Worm (Caenorhabditis elegans) whole organism, L2 larva: ENCODE results near the gene D1086.7.

Source experiments
- C34F6.9 ChIP-seq: fragments of 150-350 bp; optimal IDR thresholded peaks from 2 replicates; lab custom pipeline; 2014; ENCODE audit warnings: missing biosample characterization, missing genetic modification characterization
- F13H6.1 ChIP-seq: sonication (generic microtip); optimal IDR thresholded peaks from 2 replicates; lab custom pipeline; 2016; ENCODE audit warnings: missing genetic modification characterization, missing compliant biosample characterization
- alr-1 ChIP-seq: fragments of 150-350 bp; optimal IDR thresholded peaks from 2 replicates; lab custom pipeline; 2014; ENCODE audit warnings: missing biosample characterization, missing genetic modification characterization
- aly-2 ChIP-seq: fragments of 150-350 bp; optimal IDR thresholded peaks from 2 replicates; lab custom pipeline; 2014; ENCODE audit warnings: missing biosample characterization, missing genetic modification characterization
- blmp-1 ChIP-seq: sonication (generic microtip); optimal IDR thresholded peaks from 2 replicates; lab custom pipeline; 2017; ENCODE audit warnings: missing genetic modification characterization, mild to moderate bottlenecking, missing compliant biosample characterization, antibody characterized with exemption, moderate library complexity; ENCODE audit not compliant: insufficient read depth
- ceh-16 ChIP-seq: fragments of 150-350 bp; optimal IDR thresholded peaks from 2 replicates; lab custom pipeline; 2014; ENCODE audit warnings: missing biosample characterization, missing genetic modification characterization
- ceh-82 ChIP-seq: fragments of 150-350 bp; optimal IDR thresholded peaks from 2 replicates; lab custom pipeline; 2014; ENCODE audit warnings: missing biosample characterization, missing genetic modification characterization
- crh-2 ChIP-seq: sonication (generic microtip); optimal IDR thresholded peaks from 2 replicates; lab custom pipeline; 2017; ENCODE audit warnings: missing biosample characterization, missing genetic modification characterization
- dmd-4 ChIP-seq: sonication (generic microtip); optimal IDR thresholded peaks from 2 replicates; lab custom pipeline; 2017; ENCODE audit warnings: missing biosample characterization, missing genetic modification characterization
- egl-27 ChIP-seq: sonication (generic microtip); optimal IDR thresholded peaks from 3 replicates; lab custom pipeline; 2017; ENCODE audit warnings: missing biosample characterization, missing genetic modification reagents, missing genetic modification characterization
- fos-1 ChIP-seq: fragments of 150-350 bp; optimal IDR thresholded peaks from 2 replicates; lab custom pipeline; 2014; ENCODE audit warnings: missing biosample characterization, missing genetic modification characterization
- lin-11 ChIP-seq: fragments of 150-350 bp; sonication (generic microtip); optimal IDR thresholded peaks from 2 replicates; lab custom pipeline; 2014; ENCODE audit warnings: missing biosample characterization, missing genetic modification characterization, inconsistent platforms, mixed read lengths
- lin-13 ChIP-seq: fragments of 150-350 bp; optimal IDR thresholded peaks from 2 replicates; lab custom pipeline; 2014; ENCODE audit warnings: missing biosample characterization, missing genetic modification reagents, missing genetic modification characterization
- lin-39 ChIP-seq: fragments of 150-350 bp; optimal IDR thresholded peaks from 2 replicates; lab custom pipeline; 2014; ENCODE audit warnings: missing biosample characterization, missing genetic modification reagents, missing genetic modification characterization
- lsy-2 ChIP-seq, 2 experiments: fragments of 150-350 bp in 1 of 2; sonication (generic microtip) in 1 of 2; optimal IDR thresholded peaks; 2 replicates each; lab custom pipeline; 2014 to 2017; ENCODE audit warnings: missing biosample characterization in 2 of 2, missing genetic modification characterization in 2 of 2
- mab-5 ChIP-seq: fragments of 150-350 bp; optimal IDR thresholded peaks from 2 replicates; lab custom pipeline; 2014; ENCODE audit warnings: missing biosample characterization, missing genetic modification characterization
- mbf-1 ChIP-seq: sonication (generic microtip); optimal IDR thresholded peaks from 2 replicates; lab custom pipeline; 2017; ENCODE audit warnings: missing biosample characterization, missing genetic modification characterization
- mdl-1 ChIP-seq, 2 experiments: fragments of 150-350 bp in 1 of 2; sonication (generic microtip) in 1 of 2; optimal IDR thresholded peaks; 2 replicates each; lab custom pipeline; 2017; ENCODE audit warnings: missing biosample characterization in 2 of 2, missing genetic modification characterization in 2 of 2
- nhr-10 ChIP-seq: sonication (generic microtip); optimal IDR thresholded peaks from 2 replicates; lab custom pipeline; 2017; ENCODE audit warnings: missing biosample characterization, missing genetic modification characterization
- nhr-21 ChIP-seq: fragments of 150-350 bp; optimal IDR thresholded peaks from 2 replicates; lab custom pipeline; 2014; ENCODE audit warnings: missing biosample characterization, missing genetic modification characterization
- nhr-237 ChIP-seq: fragments of 150-350 bp; optimal IDR thresholded peaks from 2 replicates; lab custom pipeline; 2014; ENCODE audit warnings: missing biosample characterization, missing genetic modification characterization
- nhr-25 ChIP-seq: fragments of 150-350 bp; sonication (generic microtip); optimal IDR thresholded peaks from 3 replicates; lab custom pipeline; 2014; ENCODE audit warnings: missing biosample characterization, missing genetic modification characterization
- nhr-6 ChIP-seq: fragments of 150-350 bp; optimal IDR thresholded peaks from 2 replicates; lab custom pipeline; 2014; ENCODE audit warnings: missing biosample characterization, missing genetic modification characterization
- nhr-77 ChIP-seq: fragments of 150-350 bp; optimal IDR thresholded peaks from 2 replicates; lab custom pipeline; 2014; ENCODE audit warnings: missing biosample characterization, missing genetic modification characterization
- peb-1 ChIP-seq: fragments of 150-350 bp; optimal IDR thresholded peaks from 2 replicates; lab custom pipeline; 2014; ENCODE audit warnings: missing biosample characterization, missing genetic modification characterization
- sem-4 ChIP-seq: fragments of 150-350 bp; optimal IDR thresholded peaks from 2 replicates; lab custom pipeline; 2014; ENCODE audit warnings: missing biosample characterization, missing genetic modification reagents, missing genetic modification characterization
- sma-3 ChIP-seq: sonication (generic microtip); optimal IDR thresholded peaks from 2 replicates; lab custom pipeline; 2016; ENCODE audit warnings: missing genetic modification reagents, missing genetic modification characterization, missing compliant biosample characterization
- sma-9 ChIP-seq, 2 experiments: fragments of 150-350 bp in 1 of 2; sonication (generic microtip) in 1 of 2; optimal IDR thresholded peaks; 2 replicates each; lab custom pipeline; 2014 to 2016; ENCODE audit warnings: missing genetic modification characterization in 2 of 2, mild to moderate bottlenecking in 1 of 2, missing biosample characterization in 1 of 2, missing compliant biosample characterization in 1 of 2, missing genetic modification reagents in 1 of 2, moderate library complexity in 1 of 2
- snpc-4 ChIP-seq: fragments of 150-350 bp; optimal IDR thresholded peaks from 2 replicates; lab custom pipeline; 2014; ENCODE audit warnings: missing biosample characterization, missing genetic modification characterization
- unc-39 ChIP-seq: fragments of 150-350 bp; optimal IDR thresholded peaks from 2 replicates; lab custom pipeline; 2014; ENCODE audit warnings: missing biosample characterization, missing genetic modification characterization
- unc-55 ChIP-seq: fragments of 150-350 bp; sonication (generic microtip); optimal IDR thresholded peaks from 3 replicates; lab custom pipeline; 2014; ENCODE audit warnings: missing biosample characterization, missing genetic modification reagents, missing genetic modification characterization
- unc-62 ChIP-seq: fragments of 150-350 bp; optimal IDR thresholded peaks from 2 replicates; lab custom pipeline; 2014; ENCODE audit warnings: missing biosample characterization, missing genetic modification reagents, missing genetic modification characterization
- zag-1 ChIP-seq: fragments of 150-350 bp; optimal IDR thresholded peaks from 2 replicates; lab custom pipeline; 2014; ENCODE audit warnings: missing biosample characterization, missing genetic modification characterization
- ztf-1 ChIP-seq: fragments of 200-800 bp; sonication (Bioruptor generic); conservative IDR thresholded peaks from 2 replicates; pipeline ENCODE4 v1.3.6; 2022; ENCODE audit warnings: missing genetic modification characterization, missing compliant biosample characterization
- ztf-11 ChIP-seq: sonication (generic microtip); optimal IDR thresholded peaks from 2 replicates; lab custom pipeline; 2017; ENCODE audit warnings: missing biosample characterization, missing genetic modification characterization
- ztf-4 ChIP-seq: fragments of 150-350 bp; optimal IDR thresholded peaks from 2 replicates; lab custom pipeline; 2014; ENCODE audit warnings: missing biosample characterization, missing genetic modification characterization

The D1086.7 gene

ce11 chrV:14069899-14070298, 14.2 kb upstream of the D1086.7 start:
- no peak for TF ChIP-seq alr-1 (tag; lab: Kevin White, UChicago)

- TF ChIP-seq nhr-77 (tag; lab: Kevin White, UChicago) = no peak
- TF ChIP-seq F13H6.1 (tag; lab: Kevin White, UChicago) = no peak
- no peak for TF ChIP-seq ztf-1 (GFP tag; lab: Robert Waterston, UW)
- no peak for TF ChIP-seq nhr-6 (tag; lab: Kevin White, UChicago)
- TF ChIP-seq ztf-4 (tag; lab: Kevin White, UChicago) = no peak
- no peak for TF ChIP-seq ceh-82 (tag; lab: Kevin White, UChicago)
- no peak for TF ChIP-seq mab-5 (tag; lab: Kevin White, UChicago)
- no peak for TF ChIP-seq zag-1 (tag; lab: Kevin White, UChicago)
- TF ChIP-seq ceh-16 = no peak
- no peak for TF ChIP-seq fos-1 (tag; lab: Kevin White, UChicago)
- TF ChIP-seq sma-3 (GFP tag; lab: Kevin White, UChicago) = no peak
- no peak for TF ChIP-seq ztf-11 (tag; lab: Kevin White, UChicago)
- no peak for TF ChIP-seq nhr-21 (tag; lab: Kevin White, UChicago)
- no peak for TF ChIP-seq lin-13 (GFP tag; lab: Kevin White, UChicago)
- no peak for TF ChIP-seq egl-27 (tag; lab: Kevin White, UChicago)
- TF ChIP-seq, all 48 proteins: peak for 0
These were observed 9.9 kb upstream of the D1086.7 start, which contains the start of gene D1086.11 for ce11 chrV:14074160-14074559. Gene D1086.11 (plus strand): TSS chrV:14074460.

- TF ChIP-seq F13H6.1 (tag; lab: Kevin White, UChicago) = no peak
- TF ChIP-seq sem-4 (tag; lab: Kevin White, UChicago) = no peak
- no peak for TF ChIP-seq ceh-82 (tag; lab: Kevin White, UChicago)
- TF ChIP-seq lin-39 (tag; lab: Kevin White, UChicago) = no peak
- no peak for TF ChIP-seq ceh-16
- no peak for TF ChIP-seq lsy-2 (tag; optimal IDR thresholded peaks at IDR 0.05; lab: Kevin White, UChicago)
- TF ChIP-seq sma-9 (GFP tag; optimal IDR thresholded peaks at IDR 0.05; lab: Kevin White, UChicago) = no peak
- TF ChIP-seq sma-9 (tag; optimal IDR thresholded peaks at IDR 0.05; lab: Kevin White, UChicago) = no peak
- TF ChIP-seq nhr-21 (tag; lab: Kevin White, UChicago) = no peak
- no peak for TF ChIP-seq egl-27 (tag; lab: Kevin White, UChicago)
- no peak for TF ChIP-seq nhr-237 (tag; lab: Kevin White, UChicago)
- TF ChIP-seq ztf-1 (GFP tag; lab: Robert Waterston, UW) = no peak
- TF ChIP-seq nhr-25 (tag; lab: Kevin White, UChicago) = no peak
- no peak for TF ChIP-seq lin-13 (GFP tag; lab: Kevin White, UChicago)
- TF ChIP-seq ztf-11 (tag; lab: Kevin White, UChicago) = no peak
- TF ChIP-seq sma-3 (GFP tag; lab: Kevin White, UChicago) = no peak
- TF ChIP-seq nhr-77 (tag; lab: Kevin White, UChicago) = no peak
- TF ChIP-seq lin-11 (tag; lab: Kevin White, UChicago) = no peak
- TF ChIP-seq crh-2 (tag; lab: Kevin White, UChicago) = no peak
- TF ChIP-seq, all 48 proteins: peak for 0
These were observed 4.6 kb upstream of the D1086.7 start, which contains the start of gene D1086.6 for ce11 chrV:14079501-14079900. Gene D1086.6 (plus strand): TSS chrV:14079801.

ce11 chrV:14082453-14082852, 1.6 kb upstream of the D1086.7 start, which contains the start of gene D1086.10:
Gene D1086.10 (plus strand): TSS chrV:14082753.
- TF ChIP-seq nhr-25 (tag; lab: Kevin White, UChicago) (no peak), snpc-4 (no peak), nhr-77 (tag; lab: Kevin White, UChicago) (no peak), ztf-1 (GFP tag; lab: Robert Waterston, UW) (no peak), mdl-1 (tag; optimal IDR thresholded peaks at IDR 0.05; lab: Kevin White, UChicago) (no peak), peb-1 (no peak), unc-39 (tag; lab: Kevin White, UChicago) (no peak), mbf-1 (tag; lab: Kevin White, UChicago) (no peak), unc-62 (no peak), sma-9 (GFP tag; optimal IDR thresholded peaks at IDR 0.05; lab: Kevin White, UChicago) (no peak), sma-9 (tag; optimal IDR thresholded peaks at IDR 0.05; lab: Kevin White, UChicago) (no peak), unc-55 (no peak), blmp-1 (tag; lab: Kevin White, UChicago) (no peak), zag-1 (tag; lab: Kevin White, UChicago) (no peak), dmd-4 (tag; lab: Kevin White, UChicago) (no peak), aly-2 (tag; lab: Kevin White, UChicago) (no peak), F13H6.1 (tag; lab: Kevin White, UChicago) (no peak), ceh-16 (no peak), nhr-10 (tag; lab: Kevin White, UChicago) (no peak), C34F6.9 (tag; lab: Kevin White, UChicago) (no peak), lin-13 (GFP tag; lab: Kevin White, UChicago) (no peak)
- TF ChIP-seq, all 48 proteins: peak for 0
